Fruit fly (Drosophila melanogaster) Kc167 (cell line): ENCODE data around the gene CG14269.

Experiments
- Sin3A ChIP-seq: fragments of >200 bp; optimal IDR thresholded peaks from 2 replicates; lab custom pipeline; 2018; ENCODE audit warnings: missing external identifiers
- insv ChIP-seq: fragments of >200 bp; optimal IDR thresholded peaks from 3 replicates; lab custom pipeline; 2018; ENCODE audit warnings: missing external identifiers
- psq ChIP-seq: fragments of >200 bp; optimal IDR thresholded peaks from 2 replicates; lab custom pipeline; 2017; ENCODE audit warnings: missing external identifiers
- ttk ChIP-seq: sonication (Bioruptor generic); optimal IDR thresholded peaks from 2 replicates; lab custom pipeline; 2017; ENCODE audit warnings: missing external identifiers

DNA sequence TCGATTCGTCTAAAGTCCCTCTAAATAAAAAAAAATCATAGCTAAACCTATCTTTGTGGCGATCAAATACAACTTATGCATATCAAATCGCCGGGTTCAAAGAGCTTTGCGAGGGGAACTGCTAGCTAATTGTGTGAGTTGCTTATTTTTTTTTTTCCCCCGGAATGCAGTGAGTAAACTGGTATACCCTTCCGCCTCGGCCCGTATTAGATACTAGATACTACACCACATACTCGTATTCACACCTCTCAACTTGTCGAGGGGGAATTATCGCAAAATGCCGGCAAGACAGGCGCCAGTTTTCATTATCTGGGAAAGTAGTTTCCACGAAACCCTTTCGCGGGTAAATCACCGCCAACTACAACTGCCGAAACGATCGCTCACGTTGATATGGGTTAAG, 10.6 kb upstream of the CG14269 start:
- TF ChIP-seq insv (lab: Kevin White, UChicago) = no peak
- TF ChIP-seq ttk = no peak
- no peak for TF ChIP-seq psq
- TF ChIP-seq Sin3A (lab: Kevin White, UChicago) = no peak
